Worm (Caenorhabditis elegans) whole organism, L2 larva: ENCODE measurements around the gene gpcp-2.

Experiments used
- C34F6.9 ChIP-seq: fragments of 150-350 bp; optimal IDR thresholded peaks from 2 replicates; lab custom pipeline; 2014; ENCODE audit warnings: missing biosample characterization, missing genetic modification characterization
- F13H6.1 ChIP-seq: sonication (generic microtip); optimal IDR thresholded peaks from 2 replicates; lab custom pipeline; 2016; ENCODE audit warnings: missing genetic modification characterization, missing compliant biosample characterization
- R02D3.7 ChIP-seq: fragments of 150-350 bp; optimal IDR thresholded peaks from 2 replicates; lab custom pipeline; 2014; ENCODE audit warnings: missing biosample characterization, missing genetic modification characterization
- alr-1 ChIP-seq: fragments of 150-350 bp; optimal IDR thresholded peaks from 2 replicates; lab custom pipeline; 2014; ENCODE audit warnings: missing biosample characterization, missing genetic modification characterization
- aly-2 ChIP-seq: fragments of 150-350 bp; optimal IDR thresholded peaks from 2 replicates; lab custom pipeline; 2014; ENCODE audit warnings: missing biosample characterization, missing genetic modification characterization
- ama-1 ChIP-seq: fragments of 150-350 bp; optimal IDR thresholded peaks from 2 replicates; lab custom pipeline; 2018; ENCODE audit warnings: inconsistent platforms
- blmp-1 ChIP-seq: sonication (generic microtip); optimal IDR thresholded peaks from 2 replicates; lab custom pipeline; 2017; ENCODE audit warnings: missing genetic modification characterization, mild to moderate bottlenecking, missing compliant biosample characterization, antibody characterized with exemption, moderate library complexity; ENCODE audit not compliant: insufficient read depth
- ceh-16 ChIP-seq: fragments of 150-350 bp; optimal IDR thresholded peaks from 2 replicates; lab custom pipeline; 2014; ENCODE audit warnings: missing biosample characterization, missing genetic modification characterization
- crh-2 ChIP-seq: sonication (generic microtip); optimal IDR thresholded peaks from 2 replicates; lab custom pipeline; 2017; ENCODE audit warnings: missing biosample characterization, missing genetic modification characterization
- egl-27 ChIP-seq: sonication (generic microtip); optimal IDR thresholded peaks from 3 replicates; lab custom pipeline; 2017; ENCODE audit warnings: missing biosample characterization, missing genetic modification reagents, missing genetic modification characterization
- elt-1 ChIP-seq: fragments of 150-350 bp; optimal IDR thresholded peaks from 2 replicates; lab custom pipeline; 2014; ENCODE audit warnings: missing biosample characterization, missing genetic modification characterization
- elt-3 ChIP-seq: sonication (generic microtip); optimal IDR thresholded peaks from 2 replicates; lab custom pipeline; 2017; ENCODE audit warnings: missing biosample characterization, missing genetic modification characterization
- fos-1 ChIP-seq: fragments of 150-350 bp; optimal IDR thresholded peaks from 2 replicates; lab custom pipeline; 2014; ENCODE audit warnings: missing biosample characterization, missing genetic modification characterization
- gmeb-1 ChIP-seq: fragments of 150-350 bp; optimal IDR thresholded peaks from 2 replicates; lab custom pipeline; 2014; ENCODE audit warnings: missing biosample characterization, missing genetic modification characterization
- lin-11 ChIP-seq: fragments of 150-350 bp; sonication (generic microtip); optimal IDR thresholded peaks from 2 replicates; lab custom pipeline; 2014; ENCODE audit warnings: missing biosample characterization, missing genetic modification characterization, inconsistent platforms, mixed read lengths
- lin-13 ChIP-seq: fragments of 150-350 bp; optimal IDR thresholded peaks from 2 replicates; lab custom pipeline; 2014; ENCODE audit warnings: missing biosample characterization, missing genetic modification reagents, missing genetic modification characterization
- lsy-2 ChIP-seq, 2 experiments: fragments of 150-350 bp in 1 of 2; sonication (generic microtip) in 1 of 2; optimal IDR thresholded peaks; 2 replicates each; lab custom pipeline; 2014 to 2017; ENCODE audit warnings: missing biosample characterization in 2 of 2, missing genetic modification characterization in 2 of 2
- mbf-1 ChIP-seq: sonication (generic microtip); optimal IDR thresholded peaks from 2 replicates; lab custom pipeline; 2017; ENCODE audit warnings: missing biosample characterization, missing genetic modification characterization
- mdl-1 ChIP-seq, 2 experiments: fragments of 150-350 bp in 1 of 2; sonication (generic microtip) in 1 of 2; optimal IDR thresholded peaks; 2 replicates each; lab custom pipeline; 2017; ENCODE audit warnings: missing biosample characterization in 2 of 2, missing genetic modification characterization in 2 of 2
- nhr-10 ChIP-seq: sonication (generic microtip); optimal IDR thresholded peaks from 2 replicates; lab custom pipeline; 2017; ENCODE audit warnings: missing biosample characterization, missing genetic modification characterization
- nhr-12 ChIP-seq: fragments of 150-350 bp; optimal IDR thresholded peaks from 2 replicates; lab custom pipeline; 2014; ENCODE audit warnings: missing biosample characterization, missing genetic modification characterization
- nhr-129 ChIP-seq: fragments of 150-350 bp; optimal IDR thresholded peaks from 2 replicates; lab custom pipeline; 2014; ENCODE audit warnings: missing biosample characterization, missing genetic modification characterization
- nhr-21 ChIP-seq: fragments of 150-350 bp; optimal IDR thresholded peaks from 2 replicates; lab custom pipeline; 2014; ENCODE audit warnings: missing biosample characterization, missing genetic modification characterization
- nhr-23 ChIP-seq: fragments of 150-350 bp; optimal IDR thresholded peaks from 2 replicates; lab custom pipeline; 2014; ENCODE audit warnings: missing biosample characterization, missing genetic modification reagents, missing genetic modification characterization
- nhr-25 ChIP-seq: fragments of 150-350 bp; sonication (generic microtip); optimal IDR thresholded peaks from 3 replicates; lab custom pipeline; 2014; ENCODE audit warnings: missing biosample characterization, missing genetic modification characterization
- nhr-77 ChIP-seq: fragments of 150-350 bp; optimal IDR thresholded peaks from 2 replicates; lab custom pipeline; 2014; ENCODE audit warnings: missing biosample characterization, missing genetic modification characterization
- peb-1 ChIP-seq: fragments of 150-350 bp; optimal IDR thresholded peaks from 2 replicates; lab custom pipeline; 2014; ENCODE audit warnings: missing biosample characterization, missing genetic modification characterization
- skn-1 ChIP-seq: sonication (generic microtip); optimal IDR thresholded peaks from 2 replicates; lab custom pipeline; 2017; ENCODE audit warnings: missing biosample characterization, missing genetic modification characterization
- sma-3 ChIP-seq: sonication (generic microtip); optimal IDR thresholded peaks from 2 replicates; lab custom pipeline; 2016; ENCODE audit warnings: missing genetic modification reagents, missing genetic modification characterization, missing compliant biosample characterization
- sma-9 ChIP-seq, 2 experiments: fragments of 150-350 bp in 1 of 2; sonication (generic microtip) in 1 of 2; optimal IDR thresholded peaks; 2 replicates each; lab custom pipeline; 2014 to 2016; ENCODE audit warnings: missing genetic modification characterization in 2 of 2, mild to moderate bottlenecking in 1 of 2, missing biosample characterization in 1 of 2, missing compliant biosample characterization in 1 of 2, missing genetic modification reagents in 1 of 2, moderate library complexity in 1 of 2
- snpc-4 ChIP-seq: fragments of 150-350 bp; optimal IDR thresholded peaks from 2 replicates; lab custom pipeline; 2014; ENCODE audit warnings: missing biosample characterization, missing genetic modification characterization
- unc-39 ChIP-seq: fragments of 150-350 bp; optimal IDR thresholded peaks from 2 replicates; lab custom pipeline; 2014; ENCODE audit warnings: missing biosample characterization, missing genetic modification characterization
- unc-55 ChIP-seq: fragments of 150-350 bp; sonication (generic microtip); optimal IDR thresholded peaks from 3 replicates; lab custom pipeline; 2014; ENCODE audit warnings: missing biosample characterization, missing genetic modification reagents, missing genetic modification characterization
- ztf-1 ChIP-seq: fragments of 200-800 bp; sonication (Bioruptor generic); conservative IDR thresholded peaks from 2 replicates; pipeline ENCODE4 v1.3.6; 2022; ENCODE audit warnings: missing genetic modification characterization, missing compliant biosample characterization
- ztf-4 ChIP-seq: fragments of 150-350 bp; optimal IDR thresholded peaks from 2 replicates; lab custom pipeline; 2014; ENCODE audit warnings: missing biosample characterization, missing genetic modification characterization

gpcp-2 gene

DNA sequence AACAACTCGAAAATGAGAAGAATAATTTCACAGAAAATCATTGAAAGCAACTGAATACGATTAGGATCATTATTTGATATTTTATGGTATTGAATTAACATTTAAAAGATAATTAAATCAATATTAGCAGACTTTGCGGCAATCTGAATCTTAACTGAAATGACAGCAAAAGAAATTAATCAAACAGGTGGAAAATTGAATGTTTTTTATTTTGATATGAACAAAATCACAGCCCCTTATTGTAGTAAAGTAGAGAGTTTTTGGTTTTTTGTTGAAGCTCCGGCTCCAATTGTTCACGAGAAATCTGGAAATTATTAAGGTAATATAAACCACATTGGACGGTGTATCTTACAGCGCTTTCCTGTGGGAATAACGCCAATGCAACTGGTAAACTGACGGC lies 28.9 kb upstream of the gpcp-2 start, which contains the start of gene sre-2:
Gene sre-2 (minus strand): TSS at position 101 of the 400 bp plus-strand sequence.
- no peak for TF ChIP-seq R02D3.7 (tag; lab: Kevin White, UChicago)
- no peak for TF ChIP-seq unc-39 (tag; lab: Kevin White, UChicago)
- no peak for TF ChIP-seq ztf-4 (tag; lab: Kevin White, UChicago)

ce11 chrII:8099212-8099784 lies 26.1 kb upstream of the gpcp-2 start:
- TF ChIP-seq nhr-129 (tag; lab: Kevin White, UChicago): peak; percentile 52
- no peak for TF ChIP-seq ztf-1
- peak; percentile 78 for TF ChIP-seq nhr-25

DNA sequence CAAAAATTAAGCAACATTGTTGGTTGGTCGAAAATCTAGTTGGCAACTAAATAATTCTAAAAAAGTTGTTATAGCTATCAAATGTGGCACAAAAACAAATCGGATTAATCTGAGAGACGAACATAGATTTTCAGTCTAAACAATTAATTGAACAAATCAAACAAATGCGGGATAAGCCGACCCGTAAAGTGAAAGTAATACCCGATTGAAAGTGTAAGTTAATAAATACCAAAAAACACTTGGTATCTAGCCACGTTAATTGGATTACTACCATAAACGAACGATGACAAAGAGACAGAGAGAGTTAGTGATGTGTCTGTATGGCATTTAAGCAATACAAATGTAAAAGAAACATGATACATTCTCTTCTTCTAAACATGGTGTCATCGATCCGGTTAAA lies 20.7 kb upstream of the gpcp-2 start:
- TF ChIP-seq aly-2 (tag; lab: Kevin White, UChicago) (no peak), lsy-2 (tag; optimal IDR thresholded peaks at IDR 0.05; lab: Kevin White, UChicago) (no peak), unc-39 (tag; lab: Kevin White, UChicago) (no peak), crh-2 (tag; lab: Kevin White, UChicago) (no peak), blmp-1 (tag; lab: Kevin White, UChicago) (peak; percentile 68), elt-1 (no peak), C34F6.9 (no peak), nhr-77 (no peak)

- no peak for TF ChIP-seq ztf-1
- TF ChIP-seq nhr-21 (tag; lab: Kevin White, UChicago): no peak
- TF ChIP-seq mbf-1 (tag; lab: Kevin White, UChicago): no peak
- no peak for TF ChIP-seq nhr-23 (tag; lab: Kevin White, UChicago)
- no peak for TF ChIP-seq alr-1
- TF ChIP-seq crh-2 (tag; lab: Kevin White, UChicago): no peak
- TF ChIP-seq R02D3.7 (tag; lab: Kevin White, UChicago): no peak
- no peak for TF ChIP-seq elt-3 (tag; lab: Kevin White, UChicago)
Measured at ce11 chrII:8093283-8093682, 20.1 kb upstream of the gpcp-2 start.

DNA sequence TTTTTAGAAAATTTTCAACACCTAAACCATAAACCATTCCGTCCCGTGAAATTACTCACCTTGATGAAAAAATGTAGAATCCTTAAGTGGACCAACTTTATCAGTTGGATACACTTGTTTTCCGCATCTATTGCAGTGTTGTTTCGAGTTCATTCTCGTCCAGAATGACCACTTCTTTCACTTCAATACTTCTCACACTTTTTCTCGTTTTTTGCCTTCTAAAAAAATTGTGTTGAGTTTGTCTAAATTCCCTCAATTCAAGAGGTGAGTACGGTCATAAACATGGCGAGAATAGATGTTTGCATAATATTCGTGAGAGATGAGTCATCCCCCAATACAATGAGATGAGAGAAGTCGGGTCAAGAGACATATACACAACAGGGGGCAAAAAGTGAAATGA lies 19.4 kb upstream of the gpcp-2 start, which contains the start of gene ltd-1:
Gene ltd-1 (minus strand): TSS at position 218 of the 400 bp plus-strand sequence.
- TF ChIP-seq R02D3.7 (tag; lab: Kevin White, UChicago) (no peak), nhr-10 (no peak), ceh-16 (tag; lab: Kevin White, UChicago) (no peak), lin-13 (GFP tag; lab: Kevin White, UChicago) (no peak), elt-3 (tag; lab: Kevin White, UChicago) (no peak), nhr-25 (no peak), blmp-1 (tag; lab: Kevin White, UChicago) (no peak), C34F6.9 (no peak)

DNA sequence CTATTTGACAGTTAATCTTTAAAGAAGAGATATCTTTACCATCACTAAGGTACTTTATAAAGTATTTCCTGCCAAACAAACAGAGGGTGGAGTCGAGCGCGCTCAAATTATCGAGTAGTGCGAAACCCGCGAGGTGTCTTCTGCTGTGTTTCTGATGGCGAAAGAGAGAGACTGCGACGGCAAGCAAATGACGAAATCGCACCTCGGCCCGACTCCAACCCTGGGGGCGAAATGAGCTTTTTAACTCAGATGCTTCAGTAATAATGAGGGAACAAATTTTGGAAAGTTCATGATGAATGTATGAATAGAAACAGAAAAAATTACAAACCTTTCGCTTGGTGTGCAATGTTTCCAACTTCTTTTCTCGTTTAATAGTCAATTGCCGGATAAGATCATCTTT lies 18.4 kb upstream of the gpcp-2 start:
- TF ChIP-seq skn-1 (tag; lab: Kevin White, UChicago) (peak; percentile 14), lin-13 (GFP tag; lab: Kevin White, UChicago) (peak; percentile 71), nhr-21 (tag; lab: Kevin White, UChicago) (peak; percentile 55), nhr-129 (tag; lab: Kevin White, UChicago) (peak; percentile 85), alr-1 (no peak), F13H6.1 (peak; percentile 63), fos-1 (tag; lab: Kevin White, UChicago) (peak; percentile 78), sma-9 (GFP tag; optimal IDR thresholded peaks at IDR 0.05; lab: Kevin White, UChicago) (peak; percentile 67), sma-9 (tag; optimal IDR thresholded peaks at IDR 0.05; lab: Kevin White, UChicago) (no peak), ceh-16 (tag; lab: Kevin White, UChicago) (peak; percentile 12), gmeb-1 (peak; percentile 74), elt-3 (tag; lab: Kevin White, UChicago) (no peak), lin-11 (no peak), mdl-1 (tag; optimal IDR thresholded peaks at IDR 0.05; lab: Kevin White, UChicago) (peak; percentile 24 to 34), peb-1 (tag; lab: Kevin White, UChicago) (no peak), egl-27 (tag; lab: Kevin White, UChicago) (peak; percentile 63), C34F6.9 (peak; percentile 18), crh-2 (tag; lab: Kevin White, UChicago) (peak; percentile 69), ama-1 (lab: Kevin White, UChicago) (peak; percentile 84), sma-3 (GFP tag; lab: Kevin White, UChicago) (peak; percentile 84), nhr-25 (peak; percentile 59), lsy-2 (tag; optimal IDR thresholded peaks at IDR 0.05; lab: Kevin White, UChicago) (peak; percentile 51), snpc-4 (tag; lab: Kevin White, UChicago) (peak; percentile 98), unc-55 (GFP tag; lab: Kevin White, UChicago) (peak; percentile 64), nhr-12 (tag; lab: Kevin White, UChicago) (no peak), blmp-1 (tag; lab: Kevin White, UChicago) (peak; percentile 28)
- TF ChIP-seq, all 48 proteins: peak for 20
